Worm (Caenorhabditis elegans) whole organism, midembryonic: Measurements from ENCODE around the gene copd-1.

Experiments
- flt-1 ChIP-seq: fragments of 200-800 bp; sonication (Bioruptor generic); IDR thresholded peaks from 2 replicates; pipeline ENCODE4 v1.3.6; 2022; ENCODE audit warnings: missing genetic modification characterization, missing compliant biosample characterization
- ref-1 ChIP-seq: fragments of 200-800 bp; sonication (Bioruptor generic); conservative IDR thresholded peaks from 2 replicates; pipeline ENCODE4 v1.3.6; 2022; ENCODE audit warnings: missing genetic modification reagents, missing genetic modification characterization, missing compliant biosample characterization
- ztf-29 ChIP-seq: fragments of 200-800 bp; sonication (Bioruptor generic); IDR thresholded peaks from 2 replicates; pipeline ENCODE4 v1.3.6; 2022; ENCODE audit warnings: missing genetic modification reagents, missing genetic modification characterization, missing compliant biosample characterization

ce11 chrIII:6651983-6652382 is 27.2 kb upstream of the copd-1 start, which contains the start of gene pdfr-1:
- TF ChIP-seq ztf-29 (GFP tag; lab: Robert Waterston, UW) (no peak), flt-1 (GFP tag; lab: Robert Waterston, UW) (no peak), ref-1 (GFP tag; lab: Robert Waterston, UW) (no peak)
